Worm (Caenorhabditis elegans) whole organism, midembryonic: ENCODE results near the gene grl-9.

ENCODE experiments used
- T22C8.4 ChIP-seq: fragments of 200-800 bp; sonication (Bioruptor generic); IDR thresholded peaks from 2 replicates; pipeline ENCODE4 v1.3.6; 2022; ENCODE audit warnings: missing genetic modification characterization, missing compliant biosample characterization
- cog-1 ChIP-seq: sonication (generic microtip); optimal IDR thresholded peaks from 2 replicates; lab custom pipeline; 2016; ENCODE audit warnings: missing genetic modification characterization, missing compliant biosample characterization
- flt-1 ChIP-seq: fragments of 200-800 bp; sonication (Bioruptor generic); IDR thresholded peaks from 2 replicates; pipeline ENCODE4 v1.3.6; 2022; ENCODE audit warnings: missing genetic modification characterization, missing compliant biosample characterization
- klf-2 ChIP-seq: fragments of 200-800 bp; sonication (Bioruptor generic); conservative IDR thresholded peaks from 2 replicates; pipeline ENCODE4 v1.3.6; 2022; ENCODE audit warnings: missing genetic modification reagents, missing genetic modification characterization, missing compliant biosample characterization
- med-1 ChIP-seq: sonication (generic microtip); optimal IDR thresholded peaks from 2 replicates; lab custom pipeline; 2017; ENCODE audit warnings: missing genetic modification characterization, mild to moderate bottlenecking, missing compliant biosample characterization, antibody characterized with exemption, missing genetic modification reagents; ENCODE audit not compliant: insufficient read depth
- ref-1 ChIP-seq: fragments of 200-800 bp; sonication (Bioruptor generic); conservative IDR thresholded peaks from 2 replicates; pipeline ENCODE4 v1.3.6; 2022; ENCODE audit warnings: missing genetic modification reagents, missing genetic modification characterization, missing compliant biosample characterization
- tab-1 ChIP-seq: fragments of 200-800 bp; sonication (Bioruptor generic); IDR thresholded peaks from 2 replicates; pipeline ENCODE4 v1.3.6; 2022; ENCODE audit warnings: missing genetic modification characterization, missing compliant biosample characterization
- ztf-23 ChIP-seq: fragments of 200-800 bp; sonication (Bioruptor generic); IDR thresholded peaks from 2 replicates; pipeline ENCODE4 v1.3.6; 2022; ENCODE audit warnings: missing genetic modification reagents, missing genetic modification characterization, missing compliant biosample characterization
- ztf-29 ChIP-seq: fragments of 200-800 bp; sonication (Bioruptor generic); IDR thresholded peaks from 2 replicates; pipeline ENCODE4 v1.3.6; 2022; ENCODE audit warnings: missing genetic modification reagents, missing genetic modification characterization, missing compliant biosample characterization

grl-9 gene

ce11 chrV:6731594-6731993 is at the start of gene grl-9:
Gene grl-9, minus strand, starts transcription at chrV:6731694.
- no peak for TF ChIP-seq ztf-23 (GFP tag; lab: Robert Waterston, UW)
- TF ChIP-seq cog-1 (tag; lab: Kevin White, UChicago): no peak

- no peak for TF ChIP-seq cog-1 (tag; lab: Kevin White, UChicago)
- no peak for TF ChIP-seq tab-1 (GFP tag; lab: Robert Waterston, UW)
- no peak for TF ChIP-seq ztf-23 (GFP tag; lab: Robert Waterston, UW)
- no peak for TF ChIP-seq ref-1
- TF ChIP-seq ztf-29 (GFP tag; lab: Robert Waterston, UW): no peak
- no peak for TF ChIP-seq med-1 (GFP tag; lab: Kevin White, UChicago)
- no peak for TF ChIP-seq klf-2 (GFP tag; lab: Robert Waterston, UW)
- no peak for TF ChIP-seq T22C8.4 (GFP tag; lab: Robert Waterston, UW)
Observed at ce11 chrV:6780676-6781075, 49.2 kb upstream of the grl-9 start.

DNA sequence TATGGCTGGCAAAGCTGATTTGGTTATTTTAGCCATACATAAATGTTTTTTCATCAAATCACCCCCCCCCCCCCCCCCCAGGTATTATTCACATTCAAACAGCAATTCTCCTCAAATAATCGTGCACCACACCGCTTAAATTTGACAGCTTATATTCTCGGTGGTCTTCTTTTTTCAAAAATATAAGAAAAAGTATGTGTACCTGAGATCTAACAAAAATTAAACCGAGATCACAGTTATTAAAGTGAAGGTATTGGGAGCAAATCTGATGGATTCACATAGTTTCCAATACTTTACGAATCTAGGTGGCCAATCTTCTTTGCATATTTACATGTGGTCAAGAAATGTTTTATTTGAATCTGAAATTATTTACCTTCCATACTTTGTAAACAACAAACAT is 48.7 kb upstream of the grl-9 start, which contains the start of gene ZC404.15:
TSS of gene ZC404.15 (plus strand) at position 301 of the 400 bp plus-strand sequence.
- TF ChIP-seq T22C8.4 (GFP tag; lab: Robert Waterston, UW): no peak
- no peak for TF ChIP-seq tab-1 (GFP tag; lab: Robert Waterston, UW)
- TF ChIP-seq ztf-23 (GFP tag; lab: Robert Waterston, UW): no peak
- TF ChIP-seq flt-1 (GFP tag; lab: Robert Waterston, UW): no peak

ce11 chrV:6778457-6778856 is 47.0 kb upstream of the grl-9 start:
- TF ChIP-seq ref-1 (no peak), ztf-23 (GFP tag; lab: Robert Waterston, UW) (no peak), ztf-29 (GFP tag; lab: Robert Waterston, UW) (no peak), flt-1 (GFP tag; lab: Robert Waterston, UW) (no peak), med-1 (GFP tag; lab: Kevin White, UChicago) (no peak), tab-1 (GFP tag; lab: Robert Waterston, UW) (no peak), klf-2 (GFP tag; lab: Robert Waterston, UW) (no peak), cog-1 (tag; lab: Kevin White, UChicago) (no peak), T22C8.4 (GFP tag; lab: Robert Waterston, UW) (no peak)

ce11 chrV:6775708-6776107 is 44.2 kb upstream of the grl-9 start, which contains the start of gene srh-28:
Gene srh-28, minus strand, starts transcription at chrV:6775808.
- TF ChIP-seq med-1 (GFP tag; lab: Kevin White, UChicago) (no peak), tab-1 (GFP tag; lab: Robert Waterston, UW) (no peak), ztf-23 (GFP tag; lab: Robert Waterston, UW) (no peak), flt-1 (GFP tag; lab: Robert Waterston, UW) (no peak), ztf-29 (GFP tag; lab: Robert Waterston, UW) (no peak), klf-2 (GFP tag; lab: Robert Waterston, UW) (no peak), cog-1 (tag; lab: Kevin White, UChicago) (no peak), ref-1 (no peak), T22C8.4 (GFP tag; lab: Robert Waterston, UW) (no peak)

ce11 chrV:6773735-6774134 is 42.2 kb upstream of the grl-9 start, which contains the start of gene ZC404.16:
Gene ZC404.16, minus strand, starts transcription at chrV:6773835.
- TF ChIP-seq ztf-23 (GFP tag; lab: Robert Waterston, UW): no peak

ce11 chrV:6771645-6772044 is 40.2 kb upstream of the grl-9 start, which contains the start of gene srh-30:
Gene srh-30, minus strand, starts transcription at chrV:6771745.
- TF ChIP-seq T22C8.4 (GFP tag; lab: Robert Waterston, UW) (no peak), ztf-29 (GFP tag; lab: Robert Waterston, UW) (no peak), cog-1 (tag; lab: Kevin White, UChicago) (no peak), ref-1 (no peak), klf-2 (GFP tag; lab: Robert Waterston, UW) (no peak), flt-1 (GFP tag; lab: Robert Waterston, UW) (no peak)

DNA sequence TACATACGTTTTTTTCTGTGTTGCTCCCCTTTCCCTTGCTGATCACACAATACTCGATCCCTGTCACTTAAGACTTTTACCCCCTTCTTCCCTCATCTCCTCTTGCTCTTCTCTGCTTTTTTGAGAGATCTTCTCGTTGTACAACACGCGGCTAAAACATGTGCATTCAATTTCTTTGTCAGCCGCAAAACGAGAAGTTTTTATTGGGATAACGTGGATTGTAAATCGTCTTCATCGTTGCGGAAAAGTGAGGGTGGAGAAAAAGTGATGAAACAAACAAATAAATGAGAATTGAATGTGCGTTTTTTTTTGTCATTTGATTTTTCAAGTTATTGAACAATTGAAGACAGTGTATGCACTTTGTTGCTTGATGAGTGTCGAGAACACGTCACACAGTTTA is 37.9 kb upstream of the grl-9 start:
- TF ChIP-seq cog-1 (tag; lab: Kevin White, UChicago) (no peak), T22C8.4 (GFP tag; lab: Robert Waterston, UW) (no peak), ztf-29 (GFP tag; lab: Robert Waterston, UW) (no peak), med-1 (GFP tag; lab: Kevin White, UChicago) (no peak), ztf-23 (GFP tag; lab: Robert Waterston, UW) (no peak), tab-1 (GFP tag; lab: Robert Waterston, UW) (no peak), flt-1 (GFP tag; lab: Robert Waterston, UW) (no peak), klf-2 (GFP tag; lab: Robert Waterston, UW) (no peak), ref-1 (no peak)

ce11 chrV:6768452-6768929 is 37.0 kb upstream of the grl-9 start, which contains the start of the genes T25F10.1 and clik-1:
Gene T25F10.1, plus strand, starts transcription at chrV:6768502.
Gene clik-1, minus strand, starts transcription at chrV:6768732.
- TF ChIP-seq tab-1 (GFP tag; lab: Robert Waterston, UW): no peak
- no peak for TF ChIP-seq T22C8.4 (GFP tag; lab: Robert Waterston, UW)
- no peak for TF ChIP-seq flt-1 (GFP tag; lab: Robert Waterston, UW)
- TF ChIP-seq klf-2 (GFP tag; lab: Robert Waterston, UW): no peak
- no peak for TF ChIP-seq ztf-29 (GFP tag; lab: Robert Waterston, UW)
- TF ChIP-seq med-1 (GFP tag; lab: Kevin White, UChicago): no peak
- no peak for TF ChIP-seq cog-1 (tag; lab: Kevin White, UChicago)
- no peak for TF ChIP-seq ztf-23 (GFP tag; lab: Robert Waterston, UW)
- no peak for TF ChIP-seq ref-1

DNA sequence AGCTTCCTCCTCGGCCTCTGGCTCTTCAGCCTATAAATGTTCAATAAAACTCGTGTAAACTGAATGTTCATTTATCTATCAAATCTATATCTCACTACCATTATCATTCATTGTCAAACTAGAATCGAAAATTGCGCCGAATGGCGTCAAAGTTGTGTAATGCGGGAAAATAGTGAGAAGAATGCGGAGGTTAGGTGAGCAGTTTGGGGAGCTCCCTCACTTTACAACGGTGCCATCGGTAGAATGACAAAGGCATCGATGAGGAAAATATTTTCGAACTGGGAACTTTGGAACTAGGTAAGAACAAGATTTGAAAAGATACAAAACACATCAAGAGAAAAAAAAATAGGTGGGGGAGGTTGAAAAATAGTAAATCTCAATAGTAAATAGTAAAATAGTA is 36.1 kb upstream of the grl-9 start:
- no peak for TF ChIP-seq T22C8.4 (GFP tag; lab: Robert Waterston, UW)
- no peak for TF ChIP-seq ref-1
- no peak for TF ChIP-seq ztf-29 (GFP tag; lab: Robert Waterston, UW)
- no peak for TF ChIP-seq klf-2 (GFP tag; lab: Robert Waterston, UW)
- TF ChIP-seq cog-1 (tag; lab: Kevin White, UChicago): no peak
- TF ChIP-seq med-1 (GFP tag; lab: Kevin White, UChicago): no peak
- TF ChIP-seq ztf-23 (GFP tag; lab: Robert Waterston, UW): no peak
- no peak for TF ChIP-seq flt-1 (GFP tag; lab: Robert Waterston, UW)
- no peak for TF ChIP-seq tab-1 (GFP tag; lab: Robert Waterston, UW)
